Worm (Caenorhabditis elegans) whole organism, early embryonic: Measurements from ENCODE around the gene lex-1.

Experiments
- B0310.2 ChIP-seq: sonication (generic microtip); optimal IDR thresholded peaks from 2 replicates; lab custom pipeline; 2016; ENCODE audit warnings: mild to moderate bottlenecking, missing genetic modification characterization, missing compliant biosample characterization
- F13C5.2 ChIP-seq: sonication (generic microtip); optimal IDR thresholded peaks from 2 replicates; lab custom pipeline; 2017; ENCODE audit warnings: mild to moderate bottlenecking, missing genetic modification characterization, inconsistent platforms, missing compliant biosample characterization
- aly-1 ChIP-seq: sonication (generic microtip); optimal IDR thresholded peaks from 2 replicates; lab custom pipeline; 2016; ENCODE audit warnings: missing genetic modification characterization, missing compliant biosample characterization
- ama-1 ChIP-seq: fragments of 150-350 bp; optimal IDR thresholded peaks from 2 replicates; lab custom pipeline; 2014
- ceh-13 ChIP-seq: fragments of 200-800 bp; sonication (Bioruptor generic); optimal IDR thresholded peaks from 2 replicates; lab custom pipeline; 2018; ENCODE audit warnings: mild to moderate bottlenecking, missing genetic modification characterization, missing compliant biosample characterization
- ceh-36 ChIP-seq: sonication (generic microtip); optimal IDR thresholded peaks from 2 replicates; lab custom pipeline; 2016; ENCODE audit warnings: missing genetic modification characterization, inconsistent platforms, missing compliant biosample characterization
- ets-7 ChIP-seq: sonication (generic microtip); optimal IDR thresholded peaks from 2 replicates; lab custom pipeline; 2016; ENCODE audit warnings: missing genotype, missing genetic modification characterization, missing compliant biosample characterization
- flt-1 ChIP-seq: fragments of 200-800 bp; sonication (Bioruptor generic); IDR thresholded peaks from 2 replicates; pipeline ENCODE4 v1.3.6; 2022; ENCODE audit warnings: missing genetic modification characterization, missing compliant biosample characterization
- hmbx-1 ChIP-seq: sonication (generic microtip); optimal IDR thresholded peaks from 2 replicates; lab custom pipeline; 2016; ENCODE audit warnings: mild to moderate bottlenecking, missing genetic modification characterization, missing compliant biosample characterization
- hmg-4 ChIP-seq: fragments of 200-800 bp; sonication (Bioruptor generic); optimal IDR thresholded peaks from 2 replicates; lab custom pipeline; 2018; ENCODE audit warnings: mild to moderate bottlenecking, missing genetic modification characterization, missing compliant biosample characterization
- hnd-1 ChIP-seq: sonication (generic microtip); optimal IDR thresholded peaks from 2 replicates; lab custom pipeline; 2016; ENCODE audit warnings: missing genetic modification characterization, missing compliant biosample characterization
- pes-1 ChIP-seq: fragments of 200-800 bp; sonication (Bioruptor generic); IDR thresholded peaks from 2 replicates; pipeline ENCODE4 v1.3.6; 2022; ENCODE audit warnings: missing genetic modification reagents, missing genetic modification characterization, missing compliant biosample characterization
- scrt-1 ChIP-seq: fragments of 200-800 bp; sonication (Bioruptor generic); IDR thresholded peaks from 2 replicates; pipeline ENCODE4 v1.3.6; 2022; ENCODE audit warnings: missing genetic modification characterization, missing compliant biosample characterization
- sea-1 ChIP-seq: fragments of 200-800 bp; sonication (Bioruptor generic); conservative IDR thresholded peaks from 2 replicates; pipeline ENCODE4 v1.3.6; 2022; ENCODE audit warnings: missing genetic modification characterization, missing compliant biosample characterization
- tbx-11 ChIP-seq: fragments of 200-800 bp; sonication (Bioruptor generic); IDR thresholded peaks from 2 replicates; pipeline ENCODE4 v1.3.6; 2022; ENCODE audit warnings: missing genetic modification characterization, missing compliant biosample characterization
- tbx-37 ChIP-seq: fragments of 200-800 bp; sonication (Bioruptor generic); conservative IDR thresholded peaks from 2 replicates; pipeline ENCODE4 v1.3.6; 2022; ENCODE audit warnings: missing genetic modification reagents, missing genetic modification characterization, missing compliant biosample characterization
- tra-4 ChIP-seq: sonication (generic microtip); optimal IDR thresholded peaks from 2 replicates; lab custom pipeline; 2017; ENCODE audit warnings: missing genetic modification characterization, missing compliant biosample characterization

The lex-1 gene

DNA sequence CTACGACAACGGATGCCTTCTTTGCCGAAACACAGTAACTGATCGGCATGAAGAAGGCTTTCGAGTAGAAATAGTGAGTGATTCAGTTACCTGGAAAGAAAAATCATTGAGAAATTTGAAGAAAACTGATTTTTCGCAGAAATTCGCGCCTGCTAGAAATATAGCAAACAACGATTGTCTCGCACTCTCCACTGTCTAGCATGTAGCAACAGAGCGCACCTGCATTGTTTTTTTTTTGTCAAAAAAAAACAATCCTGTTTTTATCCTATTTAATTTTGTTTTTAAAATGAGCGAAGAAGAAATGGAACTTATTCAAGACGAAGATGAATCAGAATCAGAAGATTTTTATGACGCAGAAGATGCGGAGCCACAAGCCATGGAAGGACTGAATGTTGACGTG lies 41.8 kb downstream of the lex-1 start, which contains the start of the genes ddb-1 and M18.6:
Gene ddb-1, minus strand, starts transcription at position 90 of the 400 bp plus-strand sequence.
Gene M18.6, plus strand, starts transcription at position 235 of the 400 bp plus-strand sequence.
- no peak for TF ChIP-seq F13C5.2 (tag; lab: Kevin White, UChicago)
- TF ChIP-seq hmbx-1 (tag; lab: Kevin White, UChicago): no peak
- no peak for TF ChIP-seq pes-1 (GFP tag; lab: Robert Waterston, UW)
- TF ChIP-seq tra-4 (tag; lab: Kevin White, UChicago): no peak
- TF ChIP-seq hnd-1 (tag; lab: Kevin White, UChicago): no peak
- no peak for TF ChIP-seq tbx-37
- TF ChIP-seq aly-1: no peak
- TF ChIP-seq hmg-4 (GFP tag; lab: Kevin White, UChicago): no peak
- no peak for TF ChIP-seq ceh-13 (GFP tag; lab: Kevin White, UChicago)
- no peak for TF ChIP-seq sea-1 (GFP tag; lab: Robert Waterston, UW)
- no peak for TF ChIP-seq flt-1 (GFP tag; lab: Robert Waterston, UW)
- TF ChIP-seq tbx-11 (GFP tag; lab: Robert Waterston, UW): no peak
- TF ChIP-seq ama-1: no peak
- TF ChIP-seq scrt-1: no peak
- no peak for TF ChIP-seq B0310.2
- TF ChIP-seq ets-7 (tag; lab: Kevin White, UChicago): no peak
- no peak for TF ChIP-seq ceh-36 (tag; lab: Kevin White, UChicago)

DNA sequence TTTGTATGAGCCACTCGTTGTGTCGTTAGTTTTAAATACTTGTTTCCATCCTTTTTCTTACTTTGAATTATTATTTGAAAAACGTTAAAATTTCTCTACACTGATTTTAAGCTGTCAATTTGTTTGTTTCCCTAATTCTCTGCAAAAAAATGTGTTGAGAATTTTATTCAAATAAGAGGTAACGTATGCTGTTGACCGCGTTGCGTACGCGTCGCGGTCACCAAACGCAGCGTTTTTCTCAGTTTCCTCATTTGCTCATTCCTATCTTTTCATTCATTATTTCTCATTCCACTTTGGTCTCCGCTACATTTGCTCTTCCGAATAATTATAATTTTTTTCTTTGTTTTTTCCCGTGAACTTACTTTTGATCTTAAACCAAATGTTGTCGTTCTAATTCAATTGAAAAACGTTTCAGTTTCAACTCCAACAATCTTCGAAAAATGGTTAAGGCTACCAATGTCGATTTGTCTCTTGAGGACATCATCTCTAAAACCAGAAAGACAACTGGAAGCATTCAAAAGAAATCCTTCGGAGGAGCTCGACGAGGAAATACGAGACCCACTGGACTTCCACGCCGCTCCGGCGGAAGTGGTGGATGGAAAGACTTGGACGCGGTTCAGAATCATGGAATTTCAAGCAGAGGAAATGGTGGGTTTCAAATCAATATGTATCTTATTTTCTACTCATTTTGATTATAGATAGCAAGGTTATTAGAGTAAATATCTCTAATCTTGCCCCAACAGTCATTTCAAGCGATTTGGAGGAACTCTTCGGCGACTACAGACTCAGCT lies 43.8 kb downstream of the lex-1 start, which contains the start of gene aly-3:
Gene aly-3, plus strand, starts transcription at position 409 of the 791 bp plus-strand sequence.
- TF ChIP-seq F13C5.2 (tag; lab: Kevin White, UChicago) (peak; percentile 19), tbx-37 (no peak), B0310.2 (no peak), sea-1 (GFP tag; lab: Robert Waterston, UW) (no peak)

DNA sequence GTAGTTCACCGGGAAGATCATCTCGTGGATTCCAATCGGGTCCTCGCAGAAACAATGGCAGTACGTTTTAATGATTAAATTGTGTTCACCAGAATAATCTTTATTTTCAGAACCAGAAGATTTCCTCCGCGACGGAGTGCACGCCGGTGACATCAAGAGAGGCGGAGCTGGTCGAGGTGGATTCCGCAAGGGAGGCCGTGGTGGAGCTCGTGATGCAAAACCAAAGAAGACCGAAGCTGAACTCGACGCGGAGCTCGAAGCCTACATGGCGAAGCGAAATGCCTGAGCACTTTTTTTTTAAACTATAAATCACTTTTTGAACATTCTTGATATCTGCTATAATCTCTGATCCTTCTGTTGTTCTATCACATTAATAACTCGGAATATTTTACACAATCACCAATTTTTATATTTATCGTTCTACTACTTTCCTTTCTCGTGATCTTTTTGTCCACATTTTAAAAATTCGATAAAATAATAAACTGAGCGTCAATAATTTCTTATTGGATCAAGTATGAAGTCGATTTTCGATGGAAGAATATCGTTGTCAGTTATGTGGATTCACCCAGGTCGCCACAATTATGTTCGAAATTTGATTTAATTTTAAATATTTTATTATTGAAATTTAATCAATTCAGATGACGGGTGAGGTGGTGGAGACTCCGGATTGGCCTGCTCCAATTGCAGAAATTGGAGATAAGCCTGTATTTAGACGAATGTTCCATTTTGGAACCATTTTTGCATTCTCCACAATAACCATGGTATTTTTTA lies 45.2 kb downstream of the lex-1 start, which contains the start of gene dhhc-6:
Gene dhhc-6, plus strand, starts transcription at position 639 of the 771 bp plus-strand sequence.
- TF ChIP-seq aly-1 (no peak), F13C5.2 (tag; lab: Kevin White, UChicago) (no peak), hmg-4 (GFP tag; lab: Kevin White, UChicago) (no peak), flt-1 (GFP tag; lab: Robert Waterston, UW) (no peak), tbx-11 (GFP tag; lab: Robert Waterston, UW) (no peak), hmbx-1 (tag; lab: Kevin White, UChicago) (no peak), B0310.2 (no peak), ceh-13 (GFP tag; lab: Kevin White, UChicago) (no peak), tra-4 (tag; lab: Kevin White, UChicago) (no peak), ets-7 (tag; lab: Kevin White, UChicago) (no peak)

- TF ChIP-seq tbx-11 (GFP tag; lab: Robert Waterston, UW): no peak
- TF ChIP-seq B0310.2: no peak
- no peak for TF ChIP-seq ama-1
- TF ChIP-seq pes-1 (GFP tag; lab: Robert Waterston, UW): no peak
- TF ChIP-seq aly-1: no peak
Observed at ce11 chrIV:12126740-12127472, 47.6 kb downstream of the lex-1 start.

ce11 chrIV:12127838-12128237 lies 48.6 kb downstream of the lex-1 start:
- no peak for TF ChIP-seq tra-4 (tag; lab: Kevin White, UChicago)
- TF ChIP-seq aly-1: no peak
- no peak for TF ChIP-seq B0310.2
- no peak for TF ChIP-seq ets-7 (tag; lab: Kevin White, UChicago)
- no peak for TF ChIP-seq hnd-1 (tag; lab: Kevin White, UChicago)
- no peak for TF ChIP-seq flt-1 (GFP tag; lab: Robert Waterston, UW)
- TF ChIP-seq F13C5.2 (tag; lab: Kevin White, UChicago): no peak
- TF ChIP-seq sea-1 (GFP tag; lab: Robert Waterston, UW): no peak
- TF ChIP-seq ceh-36 (tag; lab: Kevin White, UChicago): no peak
- no peak for TF ChIP-seq ama-1
- no peak for TF ChIP-seq hmbx-1 (tag; lab: Kevin White, UChicago)
- TF ChIP-seq ceh-13 (GFP tag; lab: Kevin White, UChicago): no peak
- no peak for TF ChIP-seq tbx-11 (GFP tag; lab: Robert Waterston, UW)
- no peak for TF ChIP-seq pes-1 (GFP tag; lab: Robert Waterston, UW)
- no peak for TF ChIP-seq tbx-37
- TF ChIP-seq scrt-1: no peak
- TF ChIP-seq hmg-4 (GFP tag; lab: Kevin White, UChicago): no peak

- TF ChIP-seq tbx-11 (GFP tag; lab: Robert Waterston, UW) (no peak), ama-1 (no peak), tbx-37 (no peak), B0310.2 (no peak), pes-1 (GFP tag; lab: Robert Waterston, UW) (no peak), ceh-36 (tag; lab: Kevin White, UChicago) (no peak), hnd-1 (tag; lab: Kevin White, UChicago) (no peak), ceh-13 (GFP tag; lab: Kevin White, UChicago) (no peak), hmg-4 (GFP tag; lab: Kevin White, UChicago) (no peak), flt-1 (GFP tag; lab: Robert Waterston, UW) (no peak), tra-4 (tag; lab: Kevin White, UChicago) (no peak), sea-1 (GFP tag; lab: Robert Waterston, UW) (no peak), aly-1 (no peak), scrt-1 (no peak), F13C5.2 (tag; lab: Kevin White, UChicago) (no peak), ets-7 (tag; lab: Kevin White, UChicago) (no peak)
Observed at ce11 chrIV:12128708-12129107, 49.4 kb downstream of the lex-1 start.
